Fruit fly (Drosophila melanogaster) whole organism, embryonic: ENCODE measurements around the gene CG31809.
A peak's percentile ranks its signal among the peaks of the same experiment; 100 is the strongest.

ENCODE experiments used
- Atf-2 ChIP-seq: fragments of 200-800 bp; sonication (Bioruptor generic); optimal IDR thresholded peaks from 2 replicates; lab custom pipeline; 2016; ENCODE audit warnings: missing biosample characterization, missing genetic modification characterization
- Atf6 ChIP-seq: fragments of 200-800 bp; sonication (Bioruptor generic); IDR thresholded peaks from 2 replicates; pipeline ENCODE4 v1.3.6; 2022; ENCODE audit warnings: missing biosample characterization, missing genetic modification characterization
- Bdp1 ChIP-seq: fragments of 200-800 bp; sonication (Bioruptor generic); optimal IDR thresholded peaks from 3 replicates; lab custom pipeline; 2016; ENCODE audit warnings: missing biosample characterization, missing genetic modification characterization
- CG12104 ChIP-seq: fragments of 200-800 bp; sonication (Bioruptor generic); optimal IDR thresholded peaks from 3 replicates; lab custom pipeline; 2016; ENCODE audit warnings: missing biosample characterization, missing genetic modification characterization
- CG13287 ChIP-seq: fragments of 200-800 bp; sonication (Bioruptor generic); IDR thresholded peaks from 2 replicates; pipeline ENCODE4 v1.3.6; 2022; ENCODE audit warnings: missing biosample characterization, missing genetic modification characterization; ENCODE audit not compliant: partially characterized antibody
- CG13424 ChIP-seq: fragments of 200-800 bp; sonication (Bioruptor generic); optimal IDR thresholded peaks from 2 replicates; lab custom pipeline; 2019; ENCODE audit warnings: missing biosample characterization, mild to moderate bottlenecking, missing genetic modification characterization, moderate library complexity
- CG13775 ChIP-seq: fragments of 200-800 bp; sonication (Bioruptor generic); optimal IDR thresholded peaks from 3 replicates; lab custom pipeline; 2017; ENCODE audit warnings: missing biosample characterization, mild to moderate bottlenecking, missing genetic modification characterization
- CG14050 ChIP-seq: fragments of 200-800 bp; sonication (Bioruptor generic); IDR thresholded peaks from 3 replicates; pipeline ENCODE4 v1.3.6; 2022; ENCODE audit warnings: missing biosample characterization, missing genetic modification characterization
- CG14710 ChIP-seq: fragments of 200-800 bp; sonication (Bioruptor generic); optimal IDR thresholded peaks from 3 replicates; lab custom pipeline; 2019; ENCODE audit warnings: missing biosample characterization, mild to moderate bottlenecking, missing genetic modification characterization, moderate library complexity
- CG1602 ChIP-seq: fragments of 200-800 bp; sonication (Bioruptor generic); optimal IDR thresholded peaks from 3 replicates; lab custom pipeline; 2016; ENCODE audit warnings: missing biosample characterization, missing genetic modification characterization
- CG17912 ChIP-seq: fragments of 200-800 bp; sonication (Bioruptor generic); optimal IDR thresholded peaks from 2 replicates; lab custom pipeline; 2018; ENCODE audit warnings: missing biosample characterization, mild to moderate bottlenecking, missing genetic modification characterization
- CG18262 ChIP-seq: fragments of 200-800 bp; optimal IDR thresholded peaks from 3 replicates; lab custom pipeline; 2019; ENCODE audit warnings: missing biosample characterization, mild to moderate bottlenecking, missing genetic modification characterization, moderate library complexity
- CG1832 ChIP-seq: fragments of 200-800 bp; sonication (Bioruptor generic); optimal IDR thresholded peaks from 2 replicates; lab custom pipeline; 2017; ENCODE audit warnings: missing biosample characterization, mild to moderate bottlenecking, missing genetic modification characterization, inconsistent platforms
- CG18476 ChIP-seq: fragments of 200-800 bp; sonication (Bioruptor generic); optimal IDR thresholded peaks from 2 replicates; lab custom pipeline; 2016; ENCODE audit warnings: missing biosample characterization, mild to moderate bottlenecking, missing genetic modification characterization
- CG2889 ChIP-seq: fragments of 200-800 bp; sonication (Bioruptor generic); IDR thresholded peaks from 3 replicates; pipeline ENCODE4 v1.3.6; 2022; ENCODE audit warnings: missing biosample characterization, missing genetic modification characterization
- CG32532 ChIP-seq: fragments of 200-800 bp; sonication (Bioruptor generic); IDR thresholded peaks from 2 replicates; pipeline ENCODE4 v1.3.6; 2022; ENCODE audit warnings: missing biosample characterization, missing genetic modification characterization
- CG6175 ChIP-seq: fragments of 200-800 bp; sonication (Bioruptor generic); IDR thresholded peaks from 3 replicates; pipeline ENCODE4 v1.3.6; 2022; ENCODE audit warnings: missing biosample characterization, missing genetic modification characterization
- CG7357 ChIP-seq: fragments of 200-800 bp; sonication (Bioruptor generic); IDR thresholded peaks from 3 replicates; pipeline ENCODE4 v1.3.6; 2022; ENCODE audit warnings: missing biosample characterization, missing genetic modification characterization
- CG9932 ChIP-seq: fragments of 200-800 bp; sonication (Bioruptor generic); IDR thresholded peaks from 2 replicates; pipeline ENCODE4 v1.3.6; 2022; ENCODE audit warnings: missing biosample characterization, missing genetic modification characterization
- Dbx ChIP-seq: fragments of 200-800 bp; sonication (Bioruptor generic); IDR thresholded peaks from 3 replicates; pipeline ENCODE4 v1.3.6; 2022; ENCODE audit warnings: missing biosample characterization, missing genetic modification characterization
- Ets65A ChIP-seq: fragments of 200-800 bp; sonication (Bioruptor generic); peaks from one replicate; lab custom pipeline; 2016; ENCODE audit warnings: missing biosample characterization, missing genetic modification characterization
- H2.0 ChIP-seq: fragments of 200-800 bp; sonication (Bioruptor generic); IDR thresholded peaks from 2 replicates; pipeline ENCODE4 v1.3.6; 2022; ENCODE audit warnings: missing biosample characterization, missing genetic modification characterization
- HmgD ChIP-seq: fragments of 200-800 bp; sonication (Bioruptor generic); optimal IDR thresholded peaks from 3 replicates; lab custom pipeline; 2016; ENCODE audit warnings: missing biosample characterization, missing genetic modification characterization
- HmgZ ChIP-seq: fragments of 200-800 bp; sonication (Bioruptor generic); optimal IDR thresholded peaks from 2 replicates; lab custom pipeline; 2018; ENCODE audit warnings: missing biosample characterization, mild to moderate bottlenecking, missing genetic modification characterization
- Hmr ChIP-seq: fragments of 200-800 bp; sonication (Bioruptor generic); optimal IDR thresholded peaks from 3 replicates; lab custom pipeline; 2017; ENCODE audit warnings: mild to moderate bottlenecking, missing biosample characterization, missing genetic modification reagents, missing genetic modification characterization
- Jarid2 ChIP-seq: fragments of 200-800 bp; sonication (Bioruptor generic); optimal IDR thresholded peaks from 3 replicates; lab custom pipeline; 2017; ENCODE audit warnings: mild to moderate bottlenecking, missing biosample characterization, missing genetic modification reagents, missing genetic modification characterization
- MESR4 ChIP-seq: fragments of 200-800 bp; sonication (Bioruptor generic); optimal IDR thresholded peaks from 2 replicates; lab custom pipeline; 2018; ENCODE audit warnings: missing biosample characterization, mild to moderate bottlenecking, missing genetic modification characterization, moderate library complexity
- Med ChIP-seq: fragments of 200-800 bp; sonication (Bioruptor generic); peaks from one replicate; lab custom pipeline; 2016; ENCODE audit warnings: missing biosample characterization, missing genetic modification characterization, mild to moderate bottlenecking, inconsistent platforms, moderate library complexity
- Mrtf ChIP-seq: fragments of 200-800 bp; sonication (Bioruptor generic); IDR thresholded peaks from 3 replicates; pipeline ENCODE4 v1.3.6; 2022; ENCODE audit warnings: missing biosample characterization, missing genetic modification characterization
- Opbp ChIP-seq: fragments of 200-800 bp; sonication (Bioruptor generic); IDR thresholded peaks from 3 replicates; pipeline ENCODE4 v1.3.6; 2022; ENCODE audit warnings: missing biosample characterization, missing genetic modification characterization; ENCODE audit not compliant: partially characterized antibody
- Rx ChIP-seq: fragments of 200-800 bp; sonication (Bioruptor generic); IDR thresholded peaks from 2 replicates; pipeline ENCODE4 v1.3.6; 2022; ENCODE audit warnings: missing biosample characterization, missing genetic modification characterization
- Scr ChIP-seq: fragments of 200-800 bp; sonication (Bioruptor generic); IDR thresholded peaks from 2 replicates; pipeline ENCODE4 v1.3.6; 2022; ENCODE audit warnings: missing biosample characterization, missing genetic modification characterization; ENCODE audit not compliant: partially characterized antibody
- amos ChIP-seq: fragments of 200-800 bp; sonication (Bioruptor generic); IDR thresholded peaks from 2 replicates; pipeline ENCODE4 v1.3.6; 2022; ENCODE audit warnings: missing biosample characterization, missing genetic modification characterization; ENCODE audit not compliant: partially characterized antibody
- bab2 ChIP-seq: fragments of 200-800 bp; sonication (Bioruptor generic); optimal IDR thresholded peaks from 2 replicates; lab custom pipeline; 2016; ENCODE audit warnings: missing biosample characterization, missing genetic modification characterization
- bbx ChIP-seq: fragments of 200-800 bp; sonication (Bioruptor generic); IDR thresholded peaks from 2 replicates; pipeline ENCODE4 v1.3.6; 2022; ENCODE audit warnings: missing biosample characterization, missing genetic modification characterization; ENCODE audit not compliant: partially characterized antibody
- bigmax ChIP-seq: fragments of 200-800 bp; sonication (Bioruptor generic); optimal IDR thresholded peaks from 2 replicates; lab custom pipeline; 2018; ENCODE audit warnings: missing biosample characterization, mild to moderate bottlenecking, missing genetic modification characterization
- chinmo ChIP-seq: fragments of 200-800 bp; sonication (Bioruptor generic); IDR thresholded peaks from 4 replicates; pipeline ENCODE4 v1.3.6; 2022; ENCODE audit warnings: missing biosample characterization, missing genetic modification characterization; ENCODE audit not compliant: partially characterized antibody
- chn ChIP-seq: fragments of 200-800 bp; sonication (Bioruptor generic); optimal IDR thresholded peaks from 2 replicates; lab custom pipeline; 2016; ENCODE audit warnings: missing biosample characterization, missing genetic modification characterization
- gsb ChIP-seq: fragments of 200-800 bp; sonication (Bioruptor generic); IDR thresholded peaks from 2 replicates; pipeline ENCODE4 v1.3.6; 2022; ENCODE audit warnings: missing biosample characterization, missing genetic modification characterization
- gt ChIP-seq: fragments of 200-800 bp; sonication (Bioruptor generic); IDR thresholded peaks from 2 replicates; pipeline ENCODE4 v1.3.6; 2022; ENCODE audit warnings: missing biosample characterization, missing genetic modification characterization
- hbn ChIP-seq: fragments of 200-800 bp; sonication (Bioruptor generic); IDR thresholded peaks from 2 replicates; pipeline ENCODE4 v1.3.6; 2022; ENCODE audit warnings: missing biosample characterization, missing genetic modification characterization; ENCODE audit not compliant: partially characterized antibody
- hth ChIP-seq: fragments of >200 bp; optimal IDR thresholded peaks from 2 replicates; lab custom pipeline; 2017; ENCODE audit warnings: inconsistent platforms
- ken ChIP-seq: fragments of 200-800 bp; sonication (Bioruptor generic); IDR thresholded peaks from 3 replicates; pipeline ENCODE4 v1.3.6; 2022; ENCODE audit warnings: missing biosample characterization, missing genetic modification characterization
- kni ChIP-seq: fragments of 200-800 bp; sonication (Bioruptor generic); optimal IDR thresholded peaks from 3 replicates; lab custom pipeline; 2017; ENCODE audit warnings: mild to moderate bottlenecking, missing biosample characterization, missing genetic modification reagents, missing genetic modification characterization
- pb ChIP-seq: fragments of 200-800 bp; sonication (Bioruptor generic); optimal IDR thresholded peaks from 3 replicates; lab custom pipeline; 2016; ENCODE audit warnings: missing biosample characterization, missing genetic modification characterization
- row ChIP-seq: fragments of 200-800 bp; sonication (Bioruptor generic); IDR thresholded peaks from 3 replicates; pipeline ENCODE4 v1.3.6; 2022; ENCODE audit warnings: missing biosample characterization, missing genetic modification characterization
- sens ChIP-seq: fragments of 200-800 bp; sonication (Bioruptor generic); peaks from one replicate; lab custom pipeline; 2016; ENCODE audit warnings: missing biosample characterization, missing genetic modification characterization
- so ChIP-seq: fragments of 200-800 bp; sonication (Bioruptor generic); IDR thresholded peaks from 3 replicates; pipeline ENCODE4 v1.3.6; 2022; ENCODE audit warnings: missing biosample characterization, missing genetic modification characterization
- unc-4 ChIP-seq: fragments of 200-800 bp; sonication (Bioruptor generic); IDR thresholded peaks from 2 replicates; pipeline ENCODE4 v1.3.6; 2022; ENCODE audit warnings: missing biosample characterization, missing genetic modification characterization; ENCODE audit not compliant: partially characterized antibody
- vvl ChIP-seq: fragments of 200-800 bp; sonication (Bioruptor generic); IDR thresholded peaks from 2 replicates; pipeline ENCODE4 v1.3.6; 2022; ENCODE audit warnings: missing biosample characterization, missing genetic modification characterization

Gene CG31809

dm6 chr2L:16882372-16882771 is 23.9 kb upstream of the CG31809 start:
- TF ChIP-seq CG13775 (no peak), CG7357 (no peak), CG12104 (GFP tag; lab: Kevin White, UChicago) (no peak), HmgD (GFP tag; lab: Kevin White, UChicago) (no peak), gt (GFP tag; lab: Robert Waterston, UW) (no peak), CG17912 (GFP tag; lab: Kevin White, UChicago) (no peak), kni (no peak), CG2889 (GFP tag; lab: Robert Waterston, UW) (no peak), CG18476 (no peak), chn (GFP tag; lab: Kevin White, UChicago) (no peak)
- TF ChIP-seq, all 482 proteins: peak for 0

- TF ChIP-seq bigmax (GFP tag; lab: Kevin White, UChicago) (no peak), H2.0 (GFP tag; lab: Robert Waterston, UW) (no peak), Atf-2 (GFP tag; lab: Kevin White, UChicago) (no peak), CG18262 (tag; lab: Kevin White, UChicago) (no peak), pb (GFP tag; lab: Kevin White, UChicago) (peak; percentile 31), CG1832 (GFP tag; lab: Kevin White, UChicago) (no peak), CG1602 (no peak), CG9932 (GFP tag; lab: Robert Waterston, UW) (peak; percentile 39; the same call in 1 of the 2 replicates), Scr (GFP tag; lab: Robert Waterston, UW) (peak; percentile 33), Opbp (GFP tag; lab: Robert Waterston, UW) (no peak), CG32532 (peak; percentile 52; the same call in 1 of the 2 replicates), row (GFP tag; lab: Robert Waterston, UW) (peak; percentile 15; the same call in 1 of the 3 replicates), CG6175 (0 out of 3 replicates have a peak, but pooled peaks have one; percentile 18), chinmo (GFP tag; lab: Robert Waterston, UW) (peak; percentile 93; the same call in 3 of the 4 replicates), hbn (GFP tag; lab: Robert Waterston, UW) (peak; percentile 39; the same call in 1 of the 2 replicates), Ets65A (GFP tag; lab: Kevin White, UChicago) (peak; percentile 26), MESR4 (GFP tag; lab: Kevin White, UChicago) (no peak), Mrtf (GFP tag; lab: Robert Waterston, UW) (0 out of 3 replicates have a peak, but pooled peaks have one; percentile 4), unc-4 (GFP tag; lab: Robert Waterston, UW) (peak; percentile 38; the same call in 1 of the 2 replicates), Dbx (GFP tag; lab: Robert Waterston, UW) (0 out of 3 replicates have a peak, but pooled peaks have one; percentile 37), gsb (GFP tag; lab: Robert Waterston, UW) (peak; percentile 44; the same call in 1 of the 2 replicates), Jarid2 (GFP tag; lab: Kevin White, UChicago) (peak; percentile 93), Hmr (peak; percentile 0), Med (GFP tag; lab: Kevin White, UChicago) (peak; percentile 90), CG14710 (tag; lab: Kevin White, UChicago) (no peak), CG14050 (GFP tag; lab: Robert Waterston, UW) (no peak), Atf6 (GFP tag; lab: Robert Waterston, UW) (peak; percentile 29; the same call in 1 of the 2 replicates), Rx (no peak), amos (GFP tag; lab: Robert Waterston, UW) (peak; percentile 35; the same call in 1 of the 2 replicates), bbx (GFP tag; lab: Robert Waterston, UW) (peak; percentile 47; the same call in 1 of the 2 replicates), ken (GFP tag; lab: Robert Waterston, UW) (peak; percentile 47; the same call in 1 of the 3 replicates), bab2 (GFP tag; lab: Kevin White, UChicago) (no peak), CG13424 (tag; lab: Kevin White, UChicago) (no peak), vvl (GFP tag; lab: Robert Waterston, UW) (0 out of 2 replicates have a peak, but pooled peaks have one; percentile 31), sens (peak; percentile 68), Bdp1 (GFP tag; lab: Kevin White, UChicago) (no peak), so (GFP tag; lab: Robert Waterston, UW) (peak; percentile 24; the same call in 1 of the 3 replicates), HmgZ (peak; percentile 36), hth (lab: Kevin White, UChicago) (no peak), CG13287 (GFP tag; lab: Robert Waterston, UW) (peak; percentile 59)
Measured at dm6 chr2L:16880930-16881329, 22.4 kb upstream of the CG31809 start.
